Worm (Caenorhabditis elegans): ENCODE measurements around the gene C14C6.5.

Gene C14C6.5

ce11 chrV:491432-491831, 45.0 kb upstream of the C14C6.5 start, which contains the start of gene str-196 (continued):
- no peak for TF ChIP-seq aly-2 (tag; optimal IDR thresholded peaks at IDR 0.05)

ce11 chrV:494284-494683, 42.1 kb upstream of the C14C6.5 start, which contains the start of gene nhr-131:
Gene nhr-131 (plus strand): TSS chrV:494370.
- TF ChIP-seq unc-98 (GFP tag; IDR thresholded peaks at IDR 0.05) (no peak), tbx-2 (tag; optimal IDR thresholded peaks at IDR 0.05) (peak; percentile 6), elt-2 (tag; optimal IDR thresholded peaks at IDR 0.05) (peak; percentile 34), nhr-85 (tag) (peak; percentile 18), pqm-1 (tag; optimal IDR thresholded peaks at IDR 0.05) (no peak), blmp-1 (tag; optimal IDR thresholded peaks at IDR 0.05) (peak; percentile 51), nhr-71 (tag; optimal IDR thresholded peaks at IDR 0.05) (peak; percentile 29), nhr-77 (tag; optimal IDR thresholded peaks at IDR 0.05) (peak; percentile 5), mdl-1 (tag; optimal IDR thresholded peaks at IDR 0.05) (peak in 1 of 2 experiments; percentile 30), vab-15 (tag; optimal IDR thresholded peaks at IDR 0.05) (no peak), F16B12.6 (tag; optimal IDR thresholded peaks at IDR 0.05) (no peak), nhr-90 (tag; optimal IDR thresholded peaks at IDR 0.05; ENCODE audit: poor library complexity) (peak; percentile 45), lin-35 (GFP tag; optimal IDR thresholded peaks at IDR 0.05) (peak in 1 of 2 experiments; percentile 60), aha-1 (tag; optimal IDR thresholded peaks at IDR 0.05) (no peak), snpc-4 (tag; optimal IDR thresholded peaks at IDR 0.05) (no peak), nhr-28 (tag; optimal IDR thresholded peaks at IDR 0.05) (no peak), nhr-20 (tag; optimal IDR thresholded peaks at IDR 0.05) (peak; percentile 58), elt-3 (tag; optimal IDR thresholded peaks at IDR 0.05) (peak in 2 of 6 experiments; percentile 27 to 55), ceh-90 (tag; optimal IDR thresholded peaks at IDR 0.05) (no peak), C34B4.2 (tag; optimal IDR thresholded peaks at IDR 0.05) (no peak), swsn-7 (tag; optimal IDR thresholded peaks at IDR 0.05) (no peak), efl-1 (optimal IDR thresholded peaks at IDR 0.05) (no peak), efl-1 (GFP tag; optimal IDR thresholded peaks at IDR 0.05 in 1 of 2) (peak in 1 of 2 experiments; percentile 61), unc-30 (tag; optimal IDR thresholded peaks at IDR 0.05) (no peak), ztf-11 (tag; optimal IDR thresholded peaks at IDR 0.05) (no peak), hlh-4 (tag; optimal IDR thresholded peaks at IDR 0.05) (no peak), lir-3 (tag; optimal IDR thresholded peaks at IDR 0.05; ENCODE audit: poor library complexity) (no peak), nhr-76 (tag; optimal IDR thresholded peaks at IDR 0.05) (no peak), Y116A8C.19 (tag; optimal IDR thresholded peaks at IDR 0.05; ENCODE audit: borderline replicate concordance) (no peak), nhr-12 (tag; optimal IDR thresholded peaks at IDR 0.05) (no peak), fkh-8 (tag; optimal IDR thresholded peaks at IDR 0.05) (no peak), rnt-1 (tag; optimal IDR thresholded peaks at IDR 0.05) (no peak), snu-23 (GFP tag; optimal IDR thresholded peaks at IDR 0.05) (peak; percentile 38), tlp-1 (tag; optimal IDR thresholded peaks at IDR 0.05) (no peak)

ce11 chrV:497399-497798, 39.0 kb upstream of the C14C6.5 start, which contains the start of gene T01G6.1:
Gene T01G6.1 (plus strand): TSS chrV:497699.
- no peak for TF ChIP-seq nhr-237 (tag; optimal IDR thresholded peaks at IDR 0.05)
- TF ChIP-seq nhr-12 (tag; optimal IDR thresholded peaks at IDR 0.05) = no peak
- TF ChIP-seq mab-9 (GFP tag; IDR thresholded peaks at IDR 0.05) = no peak
- no peak for TF ChIP-seq lin-35 (GFP tag; optimal IDR thresholded peaks at IDR 0.05)
- no peak for TF ChIP-seq nhr-84 (tag; optimal IDR thresholded peaks at IDR 0.05)
- no peak for TF ChIP-seq lir-3 (tag; optimal IDR thresholded peaks at IDR 0.05; ENCODE audit: poor library complexity)
- no peak for TF ChIP-seq hpl-2 (GFP tag; optimal IDR thresholded peaks at IDR 0.05)
- no peak for TF ChIP-seq elt-3 (tag; optimal IDR thresholded peaks at IDR 0.05)
- TF ChIP-seq nhr-20 (tag; optimal IDR thresholded peaks at IDR 0.05) = no peak
- no peak for TF ChIP-seq hlh-4 (tag; optimal IDR thresholded peaks at IDR 0.05)
- no peak for TF ChIP-seq sup-37 (GFP tag; optimal IDR thresholded peaks at IDR 0.05)
- no peak for TF ChIP-seq F16B12.6 (tag; optimal IDR thresholded peaks at IDR 0.05)
- TF ChIP-seq unc-86 (tag; optimal IDR thresholded peaks at IDR 0.05) = no peak
